Fruit fly (Drosophila melanogaster): ENCODE data around the gene fz4.

The fz4 gene

dm6 chrX:7104400-7105068, 5.6 kb downstream of the fz4 start, which contains the start of the genes CG4617 and CG8300 (continued):
- TF ChIP-seq Hr4 (GFP tag; optimal IDR thresholded peaks at IDR 0.05) (peak; percentile 16), vri (GFP tag; optimal IDR thresholded peaks at IDR 0.05) (no peak), spab (GFP tag; optimal IDR thresholded peaks at IDR 0.05) (no peak), CG3919 (GFP tag; optimal IDR thresholded peaks at IDR 0.05) (no peak), dsx (GFP tag; optimal IDR thresholded peaks at IDR 0.05; ENCODE audit: poor library complexity, severe bottlenecking) (peak; percentile 12), fd85E (GFP tag; optimal IDR thresholded peaks at IDR 0.05) (no peak), CG15336 (GFP tag; IDR thresholded peaks at IDR 0.05) (no peak), svp (GFP tag) (peak; percentile 73), salr (GFP tag; optimal IDR thresholded peaks at IDR 0.05) (peak in 1 of 2 experiments; percentile 14), topi (GFP tag; optimal IDR thresholded peaks at IDR 0.05) (no peak), Eip75B (GFP tag; optimal IDR thresholded peaks at IDR 0.05) (no peak), Sox102F (GFP tag; optimal IDR thresholded peaks at IDR 0.05) (no peak), Hr38 (GFP tag; optimal IDR thresholded peaks at IDR 0.05) (no peak), Sox14 (GFP tag; optimal IDR thresholded peaks at IDR 0.05) (peak; percentile 21), CG8632 (GFP tag; optimal IDR thresholded peaks at IDR 0.05) (no peak), CG8319 (GFP tag; optimal IDR thresholded peaks at IDR 0.05) (no peak), Lpt (GFP tag; optimal IDR thresholded peaks at IDR 0.05) (no peak), net (GFP tag; optimal IDR thresholded peaks at IDR 0.05) (no peak), Hr39 (GFP tag; optimal IDR thresholded peaks at IDR 0.05) (no peak), pdm3 (GFP tag; optimal IDR thresholded peaks at IDR 0.05) (no peak), CG7368 (GFP tag; optimal IDR thresholded peaks at IDR 0.05) (no peak), Blimp-1 (GFP tag; optimal IDR thresholded peaks at IDR 0.05) (no peak), CG4318 (GFP tag; optimal IDR thresholded peaks at IDR 0.05) (no peak), Ets21C (GFP tag; optimal IDR thresholded peaks at IDR 0.05) (no peak), Eip93F (GFP tag; optimal IDR thresholded peaks at IDR 0.05) (no peak), CG6276 (GFP tag; optimal IDR thresholded peaks at IDR 0.05) (no peak), CG6792 (GFP tag; optimal IDR thresholded peaks at IDR 0.05) (peak; percentile 7), CG11762 (GFP tag; optimal IDR thresholded peaks at IDR 0.05; ENCODE audit: insufficient read depth) (peak; percentile 9), achi (GFP tag; optimal IDR thresholded peaks at IDR 0.05) (no peak), CG6808 (GFP tag; optimal IDR thresholded peaks at IDR 0.05) (no peak), CG9139 (GFP tag; optimal IDR thresholded peaks at IDR 0.05) (no peak), CG11902 (GFP tag; optimal IDR thresholded peaks at IDR 0.05) (no peak), Eip78C (GFP tag) (peak; percentile 49), CG6854 (GFP tag; optimal IDR thresholded peaks at IDR 0.05) (no peak), CG10669 (GFP tag; optimal IDR thresholded peaks at IDR 0.05) (no peak), esn (GFP tag; optimal IDR thresholded peaks at IDR 0.05) (peak; percentile 25), eg (GFP tag; IDR thresholded peaks at IDR 0.05) (no peak), fkh (GFP tag; optimal IDR thresholded peaks at IDR 0.05) (peak; percentile 18), CG31627 (GFP tag; optimal IDR thresholded peaks at IDR 0.05) (no peak)

dm6 chrX:7102013-7102520, 8.1 kb downstream of the fz4 start, which contains the start of gene CG4615:
TSS of gene CG4615 (minus strand) at chrX:7102300.
- TF ChIP-seq CG11902 (GFP tag; optimal IDR thresholded peaks at IDR 0.05) (no peak), Eip78C (GFP tag) (peak; percentile 36), fkh (GFP tag; optimal IDR thresholded peaks at IDR 0.05) (peak; percentile 99), Hr4 (GFP tag; optimal IDR thresholded peaks at IDR 0.05) (no peak), ss (GFP tag; optimal IDR thresholded peaks at IDR 0.05) (no peak), fd59A (GFP tag; optimal IDR thresholded peaks at IDR 0.05) (no peak), Smox (GFP tag; optimal IDR thresholded peaks at IDR 0.05) (peak; percentile 8)

Measured in whole organism, prepupa.